Fruit fly (Drosophila melanogaster) whole organism, wandering third instar larva: Measurements from ENCODE around the gene CG11095.

Source experiments
- Abd-B ChIP-seq: fragments of >200 bp; optimal IDR thresholded peaks from 2 replicates; lab custom pipeline; 2017; ENCODE audit warnings: missing biosample characterization, missing genetic modification characterization
- CG32264 ChIP-seq: fragments of 200-800 bp; sonication (Bioruptor generic); optimal IDR thresholded peaks from 2 replicates; lab custom pipeline; 2016; ENCODE audit warnings: missing biosample characterization, missing genetic modification characterization
- CG9705 ChIP-seq: fragments of 200-800 bp; sonication (Bioruptor generic); optimal IDR thresholded peaks from 2 replicates; lab custom pipeline; 2018; ENCODE audit warnings: missing biosample characterization, mild to moderate bottlenecking, missing genetic modification characterization
- CrebA ChIP-seq: fragments of 200-800 bp; sonication (Bioruptor generic); optimal IDR thresholded peaks from 2 replicates; lab custom pipeline; 2016; ENCODE audit warnings: missing biosample characterization, mild to moderate bottlenecking, missing genetic modification characterization, borderline replicate concordance
- Dfd ChIP-seq: fragments of >200 bp; optimal IDR thresholded peaks from 2 replicates; lab custom pipeline; 2017; ENCODE audit warnings: missing biosample characterization, missing genetic modification characterization
- Dif ChIP-seq: fragments of 200-275, 200-300 bp; sonication (Bioruptor generic); optimal IDR thresholded peaks from 2 replicates; lab custom pipeline; 2018; ENCODE audit warnings: missing biosample characterization, missing genetic modification characterization; ENCODE audit not compliant: partially characterized antibody
- GATAd ChIP-seq: sonication (Bioruptor generic); optimal IDR thresholded peaks from 2 replicates; lab custom pipeline; 2016; ENCODE audit warnings: missing biosample characterization, missing genetic modification characterization
- HLH106 ChIP-seq: fragments of 200-800 bp; optimal IDR thresholded peaks from 3 replicates; lab custom pipeline; 2019; ENCODE audit warnings: missing biosample characterization, mild to moderate bottlenecking, missing genetic modification characterization, moderate library complexity
- Hnf4 ChIP-seq: fragments of 200-800 bp; sonication (Bioruptor generic); optimal IDR thresholded peaks from 2 replicates; lab custom pipeline; 2016; ENCODE audit warnings: missing biosample characterization, mild to moderate bottlenecking, missing genetic modification characterization
- Hr78 ChIP-seq: fragments of >200 bp; optimal IDR thresholded peaks from 2 replicates; lab custom pipeline; 2017; ENCODE audit warnings: missing biosample characterization, missing genetic modification characterization
- Hr83 ChIP-seq: fragments of 200-300 bp; sonication (Bioruptor generic); optimal IDR thresholded peaks from 2 replicates; lab custom pipeline; 2016; ENCODE audit warnings: missing biosample characterization, mild to moderate bottlenecking, missing genetic modification characterization, moderate library complexity; ENCODE audit not compliant: poor library complexity, severe bottlenecking
- Jra ChIP-seq: sonication (Bioruptor generic); optimal IDR thresholded peaks from 2 replicates; lab custom pipeline; 2016; ENCODE audit warnings: missing biosample characterization, missing genetic modification characterization
- Mio ChIP-seq: sonication (Bioruptor generic); optimal IDR thresholded peaks from 2 replicates; lab custom pipeline; 2016; ENCODE audit warnings: missing biosample characterization, missing genetic modification characterization
- Myc ChIP-seq: fragments of >200 bp; optimal IDR thresholded peaks from 2 replicates; lab custom pipeline; 2017
- N ChIP-seq: fragments of >200 bp; optimal IDR thresholded peaks from 2 replicates; lab custom pipeline; 2018; ENCODE audit warnings: missing biosample characterization, missing external identifiers, missing genetic modification characterization
- OdsH ChIP-seq: fragments of 200-800 bp; sonication (Bioruptor generic); optimal IDR thresholded peaks from 2 replicates; lab custom pipeline; 2016; ENCODE audit warnings: missing biosample characterization, mild to moderate bottlenecking, missing genetic modification characterization
- Rel ChIP-seq, 2 experiments: fragments of 200-800 bp; sonication (Bioruptor generic) in 1 of 2; optimal IDR thresholded peaks; 2 replicates in 1 of 2; 3 replicates in 1 of 2; lab custom pipeline; 2016 to 2019; ENCODE audit warnings: mild to moderate bottlenecking in 2 of 2, missing biosample characterization in 2 of 2, missing genetic modification characterization in 2 of 2, moderate library complexity in 1 of 2
- Sp1 ChIP-seq: fragments of 200-800 bp; sonication (Bioruptor generic); optimal IDR thresholded peaks from 3 replicates; lab custom pipeline; 2019; ENCODE audit warnings: missing biosample characterization, mild to moderate bottlenecking, missing genetic modification characterization, moderate library complexity
- Vsx2 ChIP-seq: fragments of 200-300, 225-300 bp; sonication (Bioruptor generic); optimal IDR thresholded peaks from 2 replicates; lab custom pipeline; 2018; ENCODE audit warnings: missing biosample characterization, missing genetic modification characterization; ENCODE audit not compliant: partially characterized antibody
- br ChIP-seq: fragments of 200-800 bp; sonication (Bioruptor generic); optimal IDR thresholded peaks from 2 replicates; lab custom pipeline; 2016; ENCODE audit warnings: missing biosample characterization, missing genetic modification characterization
- brk ChIP-seq: fragments of 200-800 bp; sonication (Bioruptor generic); optimal IDR thresholded peaks from 2 replicates; lab custom pipeline; 2016; ENCODE audit warnings: missing biosample characterization, mild to moderate bottlenecking, missing genetic modification characterization
- dl ChIP-seq, 2 experiments: fragments of 175-275, 200-275 bp in 1 of 2; fragments of 200-275 bp in 1 of 2; sonication (Bioruptor generic); optimal IDR thresholded peaks; lab custom pipeline; 2018; ENCODE audit warnings: mild to moderate bottlenecking in 2 of 2, missing biosample characterization in 2 of 2, missing genetic modification characterization in 2 of 2, moderate library complexity in 2 of 2; ENCODE audit not compliant: partially characterized antibody in 2 of 2, insufficient read depth in 1 of 2
- dmrt93B ChIP-seq: fragments of 200-800 bp; sonication (Bioruptor generic); optimal IDR thresholded peaks from 2 replicates; lab custom pipeline; 2018; ENCODE audit warnings: missing biosample characterization, mild to moderate bottlenecking, missing genetic modification characterization
- dsf ChIP-seq: sonication (Bioruptor generic); optimal IDR thresholded peaks from 2 replicates; lab custom pipeline; 2016; ENCODE audit warnings: missing biosample characterization, missing genetic modification characterization, borderline replicate concordance
- ey ChIP-seq: fragments of 200-800 bp; sonication (Bioruptor generic); optimal IDR thresholded peaks from 2 replicates; lab custom pipeline; 2016; ENCODE audit warnings: missing biosample characterization, missing genetic modification characterization
- foxo ChIP-seq, 2 experiments: fragments of 200-800 bp; sonication (Bioruptor generic); optimal IDR thresholded peaks; 2 replicates in 1 of 2; 3 replicates in 1 of 2; lab custom pipeline; 2016 to 2017; ENCODE audit warnings: missing biosample characterization in 2 of 2, missing genetic modification characterization in 2 of 2
- fru ChIP-seq: fragments of 200-800 bp; sonication (Bioruptor generic); optimal IDR thresholded peaks from 3 replicates; lab custom pipeline; 2016; ENCODE audit warnings: missing biosample characterization, mild to moderate bottlenecking, missing genetic modification characterization
- h ChIP-seq: fragments of 200-800 bp; sonication (Bioruptor generic); optimal IDR thresholded peaks from 3 replicates; lab custom pipeline; 2016; ENCODE audit warnings: missing biosample characterization, mild to moderate bottlenecking, missing genetic modification characterization
- jim ChIP-seq: fragments of 175-275, 200-325 bp; sonication (Bioruptor generic); optimal IDR thresholded peaks from 2 replicates; lab custom pipeline; 2016; ENCODE audit warnings: missing biosample characterization, mild to moderate bottlenecking, missing genetic modification characterization
- lola ChIP-seq: fragments of >200 bp; optimal IDR thresholded peaks from 2 replicates; lab custom pipeline; 2017; ENCODE audit warnings: missing biosample characterization, missing genetic modification characterization
- pan ChIP-seq: fragments of >200 bp; optimal IDR thresholded peaks from 2 replicates; lab custom pipeline; 2017
- psq ChIP-seq: fragments of 200-800 bp; sonication (Bioruptor generic); optimal IDR thresholded peaks from 3 replicates; lab custom pipeline; 2017; ENCODE audit warnings: missing biosample characterization, mild to moderate bottlenecking, missing genetic modification characterization, moderate library complexity
- rgr ChIP-seq: fragments of 200-800 bp; sonication (Bioruptor generic); optimal IDR thresholded peaks from 3 replicates; lab custom pipeline; 2016; ENCODE audit warnings: missing biosample characterization, mild to moderate bottlenecking, missing genetic modification characterization
- sage ChIP-seq: fragments of 200-800 bp; sonication (Bioruptor generic); optimal IDR thresholded peaks from 2 replicates; lab custom pipeline; 2016; ENCODE audit warnings: missing biosample characterization, mild to moderate bottlenecking, missing genetic modification characterization
- sv ChIP-seq: fragments of 200-800 bp; sonication (Bioruptor generic); optimal IDR thresholded peaks from 3 replicates; lab custom pipeline; 2016; ENCODE audit warnings: missing biosample characterization, missing genetic modification characterization
- tai ChIP-seq: sonication (Bioruptor generic); optimal IDR thresholded peaks from 2 replicates; lab custom pipeline; 2016; ENCODE audit warnings: missing biosample characterization, missing genetic modification characterization
- usp ChIP-seq: fragments of >200 bp; optimal IDR thresholded peaks from 2 replicates; lab custom pipeline; 2017; ENCODE audit warnings: missing biosample characterization, missing genetic modification characterization
- woc ChIP-seq: sonication (Bioruptor generic); optimal IDR thresholded peaks from 2 replicates; lab custom pipeline; 2016; ENCODE audit warnings: missing biosample characterization, mild to moderate bottlenecking, missing genetic modification characterization

CG11095 gene

dm6 chrX:13811480-13811879 is at the start of gene CG11095:
CG11095 (plus strand) TSS chrX:13811684.
- TF ChIP-seq Myc (no peak), N (GFP tag; lab: Kevin White, UChicago) (peak; percentile 54), CrebA (no peak), Rel (GFP tag; optimal IDR thresholded peaks at IDR 0.05; lab: Kevin White, UChicago) (no peak), Rel (tag; optimal IDR thresholded peaks at IDR 0.05; lab: Kevin White, UChicago) (no peak), GATAd (GFP tag; lab: Kevin White, UChicago) (no peak), Jra (GFP tag; lab: Kevin White, UChicago) (no peak), Dfd (GFP tag; lab: Kevin White, UChicago) (no peak), Mio (no peak), ey (GFP tag; lab: Kevin White, UChicago) (no peak), HLH106 (tag; lab: Kevin White, UChicago) (no peak), Hnf4 (peak; percentile 38), lola (GFP tag; lab: Kevin White, UChicago) (no peak), Abd-B (no peak)

- no peak for TF ChIP-seq Myc
- no peak for TF ChIP-seq Rel (GFP tag; optimal IDR thresholded peaks at IDR 0.05; lab: Kevin White, UChicago)
- peak; percentile 74 for TF ChIP-seq Rel (tag; optimal IDR thresholded peaks at IDR 0.05; lab: Kevin White, UChicago)
- TF ChIP-seq Jra (GFP tag; lab: Kevin White, UChicago), result no peak
- TF ChIP-seq ey (GFP tag; lab: Kevin White, UChicago), result no peak
- TF ChIP-seq, all 38 proteins: peak for 1
These were observed 49.6 kb upstream of the CG11095 start for dm6 chrX:13761762-13762371.

dm6 chrX:13762372-13762883 is 49.1 kb upstream of the CG11095 start, which contains the start of gene rdgB:
rdgB (plus strand) TSS chrX:13762752.
- TF ChIP-seq rgr (GFP tag; lab: Kevin White, UChicago) (peak; percentile 65), brk (GFP tag; lab: Kevin White, UChicago) (no peak), Jra (GFP tag; lab: Kevin White, UChicago) (no peak), GATAd (GFP tag; lab: Kevin White, UChicago) (no peak), dsf (GFP tag; lab: Kevin White, UChicago) (no peak), sv (GFP tag; lab: Kevin White, UChicago) (peak; percentile 78), Abd-B (no peak), Sp1 (GFP tag; lab: Kevin White, UChicago) (peak; percentile 81), lola (GFP tag; lab: Kevin White, UChicago) (no peak), Hr78 (GFP tag; lab: Kevin White, UChicago) (no peak), fru (GFP tag; lab: Kevin White, UChicago) (peak; percentile 72), dl (GFP tag; optimal IDR thresholded peaks at IDR 0.05; lab: Kevin White, UChicago; ENCODE audit: insufficient read depth in 1 of 2, partially characterized antibody in 2 of 2) (no peak), N (GFP tag; lab: Kevin White, UChicago) (no peak), Dfd (GFP tag; lab: Kevin White, UChicago) (no peak), OdsH (peak; percentile 80), psq (GFP tag; lab: Kevin White, UChicago) (peak; percentile 89), CrebA (no peak), usp (no peak), tai (GFP tag; lab: Kevin White, UChicago) (no peak), Hr83 (GFP tag; lab: Kevin White, UChicago) (peak; percentile 8), Rel (GFP tag; optimal IDR thresholded peaks at IDR 0.05; lab: Kevin White, UChicago) (no peak), Rel (tag; optimal IDR thresholded peaks at IDR 0.05; lab: Kevin White, UChicago) (peak; percentile 56), dmrt93B (peak; percentile 84), ey (GFP tag; lab: Kevin White, UChicago) (peak; percentile 57), woc (peak; percentile 70), CG32264 (GFP tag; lab: Kevin White, UChicago) (no peak), Dif (GFP tag; lab: Kevin White, UChicago) (peak; percentile 46), foxo (GFP tag; optimal IDR thresholded peaks at IDR 0.05; lab: Kevin White, UChicago) (peak in 1 of 2 experiments; percentile 82), Hnf4 (peak; percentile 58), jim (GFP tag; lab: Kevin White, UChicago) (no peak), CG9705 (peak; percentile 70), HLH106 (tag; lab: Kevin White, UChicago) (peak; percentile 89), br (GFP tag; lab: Kevin White, UChicago) (peak; percentile 37), Myc (no peak), pan (lab: Kevin White, UChicago) (no peak), Mio (no peak), sage (GFP tag; lab: Kevin White, UChicago) (peak; percentile 31), h (peak; percentile 77), Vsx2 (GFP tag; lab: Kevin White, UChicago) (no peak)
